Fruit fly (Drosophila melanogaster) whole organism, adult: ENCODE results near the gene cl.

Experiments
- CG12768 ChIP-seq: fragments of 200-800 bp; sonication (Bioruptor generic); optimal IDR thresholded peaks from 2 replicates; lab custom pipeline; 2017; ENCODE audit warnings: missing biosample characterization, missing genetic modification characterization, mild to moderate bottlenecking, moderate library complexity, missing genetic modification reagents
- CG5204 ChIP-seq: fragments of 200-800 bp; sonication (Bioruptor generic); optimal IDR thresholded peaks from 2 replicates; lab custom pipeline; 2016; ENCODE audit warnings: missing biosample characterization, missing genetic modification characterization
- Hr96 ChIP-seq: fragments of 200-800 bp; sonication (Bioruptor generic); optimal IDR thresholded peaks from 2 replicates; lab custom pipeline; 2016; ENCODE audit warnings: missing biosample characterization, missing genetic modification characterization
- kay ChIP-seq: fragments of 200-800 bp; sonication (Bioruptor generic); peaks from one replicate; lab custom pipeline; 2016; ENCODE audit warnings: missing biosample characterization, missing genetic modification characterization, borderline replicate concordance
- ovo ChIP-seq: fragments of 200-800 bp; sonication (Bioruptor generic); optimal IDR thresholded peaks from 2 replicates; lab custom pipeline; 2016; ENCODE audit warnings: missing biosample characterization, missing genetic modification characterization
- pad ChIP-seq: fragments of 200-800 bp; sonication (Bioruptor generic); optimal IDR thresholded peaks from 3 replicates; lab custom pipeline; 2017; ENCODE audit warnings: missing biosample characterization, missing genetic modification characterization, mild to moderate bottlenecking, moderate library complexity, missing genetic modification reagents
- toe ChIP-seq: fragments of 200-800 bp; sonication (Bioruptor generic); optimal IDR thresholded peaks from 2 replicates; lab custom pipeline; 2016; ENCODE audit warnings: missing biosample characterization, missing genetic modification characterization

- TF ChIP-seq toe (no peak), Hr96 (no peak), pad (GFP tag; lab: Kevin White, UChicago) (no peak), CG12768 (GFP tag; lab: Kevin White, UChicago) (no peak), kay (no peak), CG5204 (GFP tag; lab: Kevin White, UChicago) (no peak), ovo (no peak)
These were observed 822 bp downstream of the cl start for dm6 chr2L:5520757-5521156.
